Fruit fly (Drosophila melanogaster) whole organism, embryonic: ENCODE data around the gene CG31922.

Source experiments
- CG10321 ChIP-seq: fragments of 200-800 bp; sonication (Bioruptor generic); IDR thresholded peaks from 2 replicates; pipeline ENCODE4 v1.3.6; 2022; ENCODE audit warnings: missing biosample characterization, missing genetic modification characterization
- CG12104 ChIP-seq: fragments of 200-800 bp; sonication (Bioruptor generic); optimal IDR thresholded peaks from 3 replicates; lab custom pipeline; 2016; ENCODE audit warnings: missing biosample characterization, missing genetic modification characterization
- CG14667 ChIP-seq: fragments of 200-800 bp; sonication (Bioruptor generic); IDR thresholded peaks from 2 replicates; pipeline ENCODE4 v1.3.6; 2022; ENCODE audit warnings: missing biosample characterization, missing genetic modification characterization
- CG15696 ChIP-seq: fragments of 200-800 bp; sonication (Bioruptor generic); optimal IDR thresholded peaks from 2 replicates; lab custom pipeline; 2019; ENCODE audit warnings: missing biosample characterization, mild to moderate bottlenecking, missing genetic modification characterization, moderate library complexity
- CG18476 ChIP-seq: fragments of 200-800 bp; sonication (Bioruptor generic); optimal IDR thresholded peaks from 2 replicates; lab custom pipeline; 2016; ENCODE audit warnings: missing biosample characterization, mild to moderate bottlenecking, missing genetic modification characterization
- CG2120 ChIP-seq: fragments of 200-800 bp; sonication (Bioruptor generic); optimal IDR thresholded peaks from 3 replicates; lab custom pipeline; 2016; ENCODE audit warnings: missing biosample characterization, missing genetic modification characterization
- CG2202 ChIP-seq: fragments of 200-800 bp; sonication (Bioruptor generic); optimal IDR thresholded peaks from 2 replicates; lab custom pipeline; 2018; ENCODE audit warnings: missing biosample characterization, mild to moderate bottlenecking, missing genetic modification characterization
- CG31388 ChIP-seq: fragments of 200-800 bp; sonication (Bioruptor generic); optimal IDR thresholded peaks from 2 replicates; lab custom pipeline; 2016; ENCODE audit warnings: missing biosample characterization, missing genetic modification characterization
- CG4424 ChIP-seq: fragments of 200-800 bp; sonication (Bioruptor generic); optimal IDR thresholded peaks from 3 replicates; lab custom pipeline; 2016; ENCODE audit warnings: missing biosample characterization, missing genetic modification characterization
- CG4820 ChIP-seq: fragments of 200-800 bp; sonication (Bioruptor generic); optimal IDR thresholded peaks from 3 replicates; lab custom pipeline; 2016; ENCODE audit warnings: missing biosample characterization, missing genetic modification characterization
- CG5180 ChIP-seq: fragments of 200-800 bp; sonication (Bioruptor generic); optimal IDR thresholded peaks from 3 replicates; lab custom pipeline; 2017; ENCODE audit warnings: missing biosample characterization, missing genetic modification characterization, mild to moderate bottlenecking, moderate library complexity, missing genetic modification reagents
- CG7271 ChIP-seq: fragments of 200-800 bp; sonication (Bioruptor generic); optimal IDR thresholded peaks from 2 replicates; lab custom pipeline; 2018; ENCODE audit warnings: missing biosample characterization, mild to moderate bottlenecking, missing genetic modification characterization, moderate library complexity
- CG7928 ChIP-seq: fragments of 200-800 bp; sonication (Bioruptor generic); optimal IDR thresholded peaks from 2 replicates; lab custom pipeline; 2017; ENCODE audit warnings: missing biosample characterization, mild to moderate bottlenecking, missing genetic modification characterization
- CG8089 ChIP-seq: fragments of 200-800 bp; sonication (Bioruptor generic); optimal IDR thresholded peaks from 3 replicates; lab custom pipeline; 2016; ENCODE audit warnings: missing biosample characterization, missing genetic modification characterization
- CG8290 ChIP-seq, 3 experiments: fragments of 200-800 bp; sonication (Bioruptor generic); optimal IDR thresholded peaks; 2 replicates each; lab custom pipeline; 2016 to 2019; ENCODE audit warnings: missing biosample characterization in 3 of 3, missing genetic modification characterization in 3 of 3, mild to moderate bottlenecking in 2 of 3, moderate library complexity in 1 of 3
- CG8388 ChIP-seq: fragments of 200-800 bp; sonication (Bioruptor generic); optimal IDR thresholded peaks from 2 replicates; lab custom pipeline; 2019; ENCODE audit warnings: missing biosample characterization, mild to moderate bottlenecking, missing genetic modification characterization, moderate library complexity
- CG9609 ChIP-seq: fragments of 200-800 bp; sonication (Bioruptor generic); optimal IDR thresholded peaks from 3 replicates; lab custom pipeline; 2016; ENCODE audit warnings: missing biosample characterization, missing genetic modification characterization
- CkIIα-i1 ChIP-seq: fragments of 200-800 bp; sonication (Bioruptor generic); IDR thresholded peaks from 2 replicates; pipeline ENCODE4 v1.3.6; 2022; ENCODE audit warnings: missing biosample characterization, missing genetic modification characterization
- CrebB ChIP-seq: fragments of 200-800 bp; sonication (Bioruptor generic); optimal IDR thresholded peaks from 3 replicates; lab custom pipeline; 2018; ENCODE audit warnings: missing biosample characterization, mild to moderate bottlenecking, missing genetic modification characterization
- D ChIP-seq, 2 experiments: fragments of 200-800 bp in 1 of 2; fragments of >200 bp in 1 of 2; sonication (Bioruptor generic) in 1 of 2; optimal IDR thresholded peaks; 2 replicates in 1 of 2; 3 replicates in 1 of 2; lab custom pipeline; 2017; ENCODE audit warnings: mild to moderate bottlenecking in 1 of 2, missing biosample characterization in 1 of 2, missing genetic modification characterization in 1 of 2, missing genetic modification reagents in 1 of 2
- Deaf1 ChIP-seq: fragments of 200-800 bp; optimal IDR thresholded peaks from 3 replicates; lab custom pipeline; 2019; ENCODE audit warnings: missing biosample characterization, mild to moderate bottlenecking, missing genetic modification characterization, moderate library complexity
- Fer1 ChIP-seq: fragments of 200-800 bp; sonication (Bioruptor generic); optimal IDR thresholded peaks from 2 replicates; lab custom pipeline; 2017; ENCODE audit warnings: missing biosample characterization, mild to moderate bottlenecking, missing genetic modification characterization
- Lhr ChIP-seq: fragments of 200-800 bp; sonication (Bioruptor generic); optimal IDR thresholded peaks from 3 replicates; lab custom pipeline; 2017; ENCODE audit warnings: mild to moderate bottlenecking, missing biosample characterization, missing genetic modification reagents, missing genetic modification characterization
- Rfx ChIP-seq: fragments of 200-800 bp; sonication (Bioruptor generic); IDR thresholded peaks from 2 replicates; pipeline ENCODE4 v1.3.6; 2022; ENCODE audit warnings: missing biosample characterization, missing genetic modification characterization
- Sin3A ChIP-seq: fragments of >200 bp; optimal IDR thresholded peaks from 2 replicates; lab custom pipeline; 2018
- ac ChIP-seq: fragments of 200-800 bp; sonication (Bioruptor generic); optimal IDR thresholded peaks from 3 replicates; lab custom pipeline; 2017; ENCODE audit warnings: missing biosample characterization, mild to moderate bottlenecking, missing genetic modification characterization
- aop ChIP-seq: fragments of 200-800 bp; sonication (Bioruptor generic); IDR thresholded peaks from 2 replicates; pipeline ENCODE4 v1.3.6; 2022; ENCODE audit warnings: missing biosample characterization, missing genetic modification characterization
- cad ChIP-seq: fragments of >200 bp; optimal IDR thresholded peaks from 2 replicates; lab custom pipeline; 2017; ENCODE audit warnings: missing biosample characterization, missing genetic modification characterization
- cg ChIP-seq: fragments of 200-800 bp; sonication (Bioruptor generic); optimal IDR thresholded peaks from 3 replicates; lab custom pipeline; 2019; ENCODE audit warnings: missing biosample characterization, mild to moderate bottlenecking, missing genetic modification characterization, moderate library complexity
- chinmo ChIP-seq: fragments of 200-800 bp; sonication (Bioruptor generic); IDR thresholded peaks from 4 replicates; pipeline ENCODE4 v1.3.6; 2022; ENCODE audit warnings: missing biosample characterization, missing genetic modification characterization; ENCODE audit not compliant: partially characterized antibody
- chn ChIP-seq: fragments of 200-800 bp; sonication (Bioruptor generic); optimal IDR thresholded peaks from 2 replicates; lab custom pipeline; 2016; ENCODE audit warnings: missing biosample characterization, missing genetic modification characterization
- crol ChIP-seq: fragments of 200-800 bp; sonication (Bioruptor generic); IDR thresholded peaks from 2 replicates; pipeline ENCODE4 v1.3.6; 2022; ENCODE audit warnings: missing biosample characterization, missing genetic modification characterization
- disco-r ChIP-seq: fragments of 200-800 bp; sonication (Bioruptor generic); optimal IDR thresholded peaks from 2 replicates; lab custom pipeline; 2016; ENCODE audit warnings: missing biosample characterization, missing genetic modification characterization
- exex ChIP-seq: fragments of 200-800 bp; sonication (Bioruptor generic); optimal IDR thresholded peaks from 4 replicates; lab custom pipeline; 2018; ENCODE audit warnings: missing biosample characterization, mild to moderate bottlenecking, missing genetic modification characterization, moderate library complexity
- fd3F ChIP-seq: fragments of 200-800 bp; sonication (Bioruptor generic); optimal IDR thresholded peaks from 2 replicates; lab custom pipeline; 2018; ENCODE audit warnings: missing biosample characterization, mild to moderate bottlenecking, missing genetic modification characterization, moderate library complexity
- grau ChIP-seq: fragments of 200-800 bp; optimal IDR thresholded peaks from 3 replicates; lab custom pipeline; 2019; ENCODE audit warnings: missing biosample characterization, mild to moderate bottlenecking, missing genetic modification characterization, moderate library complexity
- hkb ChIP-seq, 2 experiments: fragments of 200-800 bp in 1 of 2; fragments of >200 bp in 1 of 2; sonication (Bioruptor generic) in 1 of 2; IDR thresholded peaks in 1 of 2; optimal IDR thresholded peaks in 1 of 2; 2 replicates each; pipeline versions ENCODE4 v1.3.6 to Lab custom; 2017 to 2022; ENCODE audit warnings: missing biosample characterization in 1 of 2, missing genetic modification characterization in 1 of 2
- mam ChIP-seq: fragments of 200-800 bp; sonication (Bioruptor generic); optimal IDR thresholded peaks from 3 replicates; lab custom pipeline; 2016; ENCODE audit warnings: missing biosample characterization, missing genetic modification characterization
- prd ChIP-seq, 3 experiments: fragments of >200 bp in 2 of 3; fragments of 200-800 bp in 1 of 3; sonication (Bioruptor generic) in 1 of 3; optimal IDR thresholded peaks in 2 of 3; IDR thresholded peaks in 1 of 3; 2 replicates in 2 of 3; 3 replicates in 1 of 3; pipeline versions ENCODE4 v1.3.6 to Lab custom; 2017 to 2022; ENCODE audit warnings: missing biosample characterization in 1 of 3, missing genetic modification characterization in 1 of 3
- row ChIP-seq: fragments of 200-800 bp; sonication (Bioruptor generic); IDR thresholded peaks from 3 replicates; pipeline ENCODE4 v1.3.6; 2022; ENCODE audit warnings: missing biosample characterization, missing genetic modification characterization
- run ChIP-seq: fragments of 200-800 bp; sonication (Bioruptor generic); optimal IDR thresholded peaks from 3 replicates; lab custom pipeline; 2018; ENCODE audit warnings: missing biosample characterization, mild to moderate bottlenecking, missing genetic modification characterization
- scrt ChIP-seq: fragments of 200-800 bp; sonication (Bioruptor generic); optimal IDR thresholded peaks from 2 replicates; lab custom pipeline; 2018; ENCODE audit warnings: missing biosample characterization, mild to moderate bottlenecking, missing genetic modification characterization, moderate library complexity
- slbo ChIP-seq: fragments of 200-800 bp; sonication (Bioruptor generic); IDR thresholded peaks from 2 replicates; pipeline ENCODE4 v1.3.6; 2022; ENCODE audit warnings: missing biosample characterization, missing genetic modification characterization
- sna ChIP-seq: fragments of 200-800 bp; sonication (Bioruptor generic); IDR thresholded peaks from 2 replicates; pipeline ENCODE4 v1.3.6; 2022; ENCODE audit warnings: missing biosample characterization, missing genetic modification characterization; ENCODE audit not compliant: partially characterized antibody
- tgo ChIP-seq: fragments of 200-800 bp; sonication (Bioruptor generic); IDR thresholded peaks from 3 replicates; pipeline ENCODE4 v1.3.6; 2022; ENCODE audit warnings: missing biosample characterization, missing genetic modification characterization
- vnd ChIP-seq: fragments of 200-800 bp; sonication (Bioruptor generic); IDR thresholded peaks from 3 replicates; pipeline ENCODE4 v1.3.6; 2022; ENCODE audit warnings: missing biosample characterization, missing genetic modification characterization; ENCODE audit not compliant: partially characterized antibody
- wek ChIP-seq: fragments of 200-800 bp; sonication (Bioruptor generic); optimal IDR thresholded peaks from 3 replicates; lab custom pipeline; 2018; ENCODE audit warnings: missing biosample characterization, mild to moderate bottlenecking, missing genetic modification characterization, moderate library complexity
- yki ChIP-seq: fragments of >200 bp; optimal IDR thresholded peaks from 3 replicates; lab custom pipeline; 2018
- z ChIP-seq: fragments of 200-800 bp; sonication (Bioruptor generic); IDR thresholded peaks from 3 replicates; pipeline ENCODE4 v1.3.6; 2022; ENCODE audit warnings: missing biosample characterization, missing genetic modification characterization
- zen2 ChIP-seq: fragments of 200-800 bp; sonication (Bioruptor generic); IDR thresholded peaks from 3 replicates; pipeline ENCODE4 v1.3.6; 2022; ENCODE audit warnings: missing biosample characterization, missing genetic modification characterization; ENCODE audit not compliant: partially characterized antibody

The CG31922 gene

DNA sequence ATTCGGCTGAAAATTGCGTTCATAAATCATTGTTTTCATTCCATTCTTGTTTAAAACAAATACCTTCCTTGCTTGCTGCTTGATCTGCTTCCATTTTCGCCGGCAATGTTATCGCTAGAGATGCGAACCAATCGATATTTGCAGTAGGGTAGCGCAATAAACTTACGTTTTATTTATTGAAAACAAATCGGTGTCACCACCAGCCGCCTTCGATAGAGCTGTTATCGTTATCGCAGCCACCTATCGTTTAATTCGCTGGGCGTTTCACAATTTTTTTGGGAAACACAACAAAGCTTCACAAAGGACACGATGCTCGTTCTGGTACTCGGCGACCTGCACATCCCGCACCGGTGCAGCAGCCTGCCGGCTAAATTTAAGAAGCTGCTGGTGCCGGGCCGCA lies 19.4 kb upstream of the CG31922 start, which contains the start of the genes Tfb4 and Vps29 (continued):
- TF ChIP-seq aop (GFP tag; lab: Robert Waterston, UW) (no peak), run (tag; lab: Kevin White, UChicago) (no peak), CG2120 (peak; percentile 81), prd (optimal IDR thresholded peaks at IDR 0.05; lab: Kevin White, UChicago) (no peak), prd (GFP tag; IDR thresholded peaks at IDR 0.05; lab: Robert Waterston, UW) (peak; percentile 31; the same call in 1 of the 3 replicates), z (GFP tag; lab: Robert Waterston, UW) (no peak), Rfx (GFP tag; lab: Robert Waterston, UW) (peak; percentile 81), CG12104 (GFP tag; lab: Kevin White, UChicago) (no peak), cg (GFP tag; lab: Kevin White, UChicago) (no peak), chn (GFP tag; lab: Kevin White, UChicago) (peak; percentile 55), wek (GFP tag; lab: Kevin White, UChicago) (peak; percentile 85), ac (GFP tag; lab: Kevin White, UChicago) (no peak), CG10321 (GFP tag; lab: Robert Waterston, UW) (no peak), mam (GFP tag; lab: Kevin White, UChicago) (peak; percentile 73), crol (GFP tag; lab: Robert Waterston, UW) (no peak), Deaf1 (tag; lab: Kevin White, UChicago) (no peak), chinmo (GFP tag; lab: Robert Waterston, UW) (peak; percentile 96), CG4424 (no peak), CG8388 (no peak), hkb (optimal IDR thresholded peaks at IDR 0.05; lab: Kevin White, UChicago) (no peak), hkb (GFP tag; IDR thresholded peaks at IDR 0.05; lab: Robert Waterston, UW) (peak; percentile 61), CG7928 (GFP tag; lab: Kevin White, UChicago) (no peak), tgo (GFP tag; lab: Robert Waterston, UW) (0 out of 3 replicates have a peak, but pooled peaks have one; percentile 14), slbo (GFP tag; lab: Robert Waterston, UW) (peak; percentile 69), scrt (GFP tag; lab: Kevin White, UChicago) (no peak), CG4820 (GFP tag; lab: Kevin White, UChicago) (peak; percentile 21), CkIIα-i1 (GFP tag; lab: Robert Waterston, UW) (no peak), CG5180 (GFP tag; lab: Kevin White, UChicago) (no peak), D (optimal IDR thresholded peaks at IDR 0.05; lab: Kevin White, UChicago) (no peak), D (GFP tag; optimal IDR thresholded peaks at IDR 0.05; lab: Kevin White, UChicago) (no peak), CG2202 (tag; lab: Kevin White, UChicago) (no peak), CG15696 (tag; lab: Kevin White, UChicago) (no peak), CrebB (tag; lab: Kevin White, UChicago) (no peak), CG18476 (GFP tag; lab: Kevin White, UChicago) (no peak), fd3F (GFP tag; lab: Kevin White, UChicago) (no peak), grau (no peak), yki (lab: Kevin White, UChicago) (no peak), Lhr (GFP tag; lab: Kevin White, UChicago) (no peak), cad (GFP tag; lab: Kevin White, UChicago) (no peak), Sin3A (no peak), disco-r (GFP tag; lab: Kevin White, UChicago) (no peak), CG7271 (peak; percentile 42), sna (GFP tag; lab: Robert Waterston, UW) (peak; percentile 89), CG8290 (GFP tag; optimal IDR thresholded peaks at IDR 0.05; lab: Kevin White, UChicago) (no peak), CG8290 (tag; optimal IDR thresholded peaks at IDR 0.05; lab: Kevin White, UChicago) (no peak), Fer1 (GFP tag; lab: Kevin White, UChicago) (peak; percentile 46), CG9609 (GFP tag; lab: Kevin White, UChicago) (no peak), CG8089 (GFP tag; lab: Kevin White, UChicago) (no peak), zen2 (GFP tag; lab: Robert Waterston, UW) (peak; percentile 98), exex (no peak), row (GFP tag; lab: Robert Waterston, UW) (peak; percentile 65), CG31388 (GFP tag; lab: Kevin White, UChicago) (no peak), CG14667 (GFP tag; lab: Robert Waterston, UW) (no peak), vnd (peak; percentile 93)
